Fruit fly (Drosophila melanogaster): ENCODE data around the gene osa.

Gene osa

dm6 chr3R:17705899-17706831 is 12.0 kb downstream of the osa start (continued):
- TF ChIP-seq CG32532 (GFP tag; IDR thresholded peaks at IDR 0.05) (0 out of 2 replicates have a peak, but pooled peaks have one; percentile 21), Rfx (GFP tag; IDR thresholded peaks at IDR 0.05) (no peak), crc (GFP tag; optimal IDR thresholded peaks at IDR 0.05) (no peak), salm (tag; optimal IDR thresholded peaks at IDR 0.05) (no peak), CG8478 (optimal IDR thresholded peaks at IDR 0.05) (no peak), Stat92E (GFP tag; optimal IDR thresholded peaks at IDR 0.05) (peak in 1 of 3 experiments; percentile 32), HmgZ (tag; optimal IDR thresholded peaks at IDR 0.05) (no peak), CG7556 (GFP tag; optimal IDR thresholded peaks at IDR 0.05) (no peak), E2f2 (GFP tag; IDR thresholded peaks at IDR 0.05) (no peak), CG9437 (GFP tag; optimal IDR thresholded peaks at IDR 0.05) (no peak), sd (tag; optimal IDR thresholded peaks at IDR 0.05) (peak; percentile 72), CG2889 (GFP tag; IDR thresholded peaks at IDR 0.05) (no peak), Nf-YA (GFP tag; IDR thresholded peaks at IDR 0.05) (no peak), nom (GFP tag; optimal IDR thresholded peaks at IDR 0.05) (peak; percentile 40), pros (GFP tag; optimal IDR thresholded peaks at IDR 0.05) (peak; percentile 26), pho (GFP tag; optimal IDR thresholded peaks at IDR 0.05) (no peak), ftz-f1 (GFP tag; optimal IDR thresholded peaks at IDR 0.05) (peak; percentile 62), CG7372 (GFP tag; IDR thresholded peaks at IDR 0.05) (no peak), CG9797 (GFP tag; optimal IDR thresholded peaks at IDR 0.05) (no peak), CG6254 (GFP tag; optimal IDR thresholded peaks at IDR 0.05) (no peak), CG4617 (GFP tag; optimal IDR thresholded peaks at IDR 0.05; ENCODE audit: borderline replicate concordance) (no peak), CG17359 (tag; optimal IDR thresholded peaks at IDR 0.05) (no peak), CG5180 (GFP tag; optimal IDR thresholded peaks at IDR 0.05) (no peak), CG11456 (GFP tag; IDR thresholded peaks at IDR 0.05) (no peak), ERR (GFP tag; optimal IDR thresholded peaks at IDR 0.05) (peak; percentile 45), gsb-n (tag; optimal IDR thresholded peaks at IDR 0.05) (no peak), amos (GFP tag; IDR thresholded peaks at IDR 0.05; ENCODE audit: partially characterized antibody) (no peak), CG4360 (GFP tag; IDR thresholded peaks at IDR 0.05) (peak; percentile 38; the same call in 1 of the 2 replicates), CG6272 (GFP tag; IDR thresholded peaks at IDR 0.05) (no peak), CG3995 (GFP tag; optimal IDR thresholded peaks at IDR 0.05) (no peak), fd102C (GFP tag; optimal IDR thresholded peaks at IDR 0.05) (no peak), CG34224 (GFP tag; IDR thresholded peaks at IDR 0.05; ENCODE audit: partially characterized antibody) (no peak), exex (tag; optimal IDR thresholded peaks at IDR 0.05) (peak; percentile 24), lilli (GFP tag; optimal IDR thresholded peaks at IDR 0.05) (no peak), chinmo (GFP tag; IDR thresholded peaks at IDR 0.05; ENCODE audit: partially characterized antibody) (peak; percentile 54; the same call in 1 of the 4 replicates), Dad (GFP tag; optimal IDR thresholded peaks at IDR 0.05) (no peak), Hr51 (GFP tag; optimal IDR thresholded peaks at IDR 0.05) (no peak), en (GFP tag; optimal IDR thresholded peaks at IDR 0.05) (no peak), cg (GFP tag; optimal IDR thresholded peaks at IDR 0.05) (peak; percentile 60), Side (GFP tag; optimal IDR thresholded peaks at IDR 0.05) (no peak), CG15696 (tag; optimal IDR thresholded peaks at IDR 0.05) (peak; percentile 19), Max (GFP tag; optimal IDR thresholded peaks at IDR 0.05) (no peak), Oaz (GFP tag; IDR thresholded peaks at IDR 0.05) (no peak), Hr3 (GFP tag; optimal IDR thresholded peaks at IDR 0.05) (no peak), kni (GFP tag; optimal IDR thresholded peaks at IDR 0.05) (no peak), mirr (GFP tag; optimal IDR thresholded peaks at IDR 0.05) (no peak), Awh (GFP tag; IDR thresholded peaks at IDR 0.05) (no peak), Xbp1 (GFP tag; optimal IDR thresholded peaks at IDR 0.05) (no peak)
